Worm (Caenorhabditis elegans) whole organism, young adult: ENCODE data around the gene odd-1.

Experiments used
- C06A6.2 ChIP-seq: fragments of 200-800 bp; sonication (Bioruptor generic); conservative IDR thresholded peaks from 2 replicates; pipeline ENCODE4 v1.3.6; 2022; ENCODE audit warnings: missing genetic modification characterization, missing compliant biosample characterization
- F22D6.2 ChIP-seq: sonication (generic microtip); optimal IDR thresholded peaks from 2 replicates; lab custom pipeline; 2016; ENCODE audit warnings: mild to moderate bottlenecking, missing genetic modification characterization, missing compliant biosample characterization
- F39B2.1 ChIP-seq: fragments of 200-800 bp; sonication (Bioruptor generic); IDR thresholded peaks from 2 replicates; pipeline ENCODE4 v1.3.6; 2022; ENCODE audit warnings: missing genetic modification reagents, missing genetic modification characterization, missing compliant biosample characterization
- F52B5.7 ChIP-seq: sonication (generic microtip); optimal IDR thresholded peaks from 2 replicates; lab custom pipeline; 2016; ENCODE audit warnings: mild to moderate bottlenecking, missing genetic modification characterization, missing compliant biosample characterization
- K11D2.4 ChIP-seq: fragments of 200-800 bp; sonication (Bioruptor generic); IDR thresholded peaks from 2 replicates; pipeline ENCODE4 v1.3.6; 2022; ENCODE audit warnings: missing genetic modification reagents, missing genetic modification characterization, missing compliant biosample characterization
- K12H6.12 ChIP-seq: fragments of 200-800 bp; sonication (Bioruptor generic); optimal IDR thresholded peaks from 2 replicates; lab custom pipeline; 2018; ENCODE audit warnings: mild to moderate bottlenecking, missing genetic modification characterization, missing compliant biosample characterization
- T07F8.4 ChIP-seq: sonication (generic microtip); optimal IDR thresholded peaks from 2 replicates; lab custom pipeline; 2016; ENCODE audit warnings: mild to moderate bottlenecking, missing genetic modification characterization, moderate library complexity, missing compliant biosample characterization
- T26A5.8 ChIP-seq: sonication (generic microtip); optimal IDR thresholded peaks from 2 replicates; lab custom pipeline; 2016; ENCODE audit warnings: missing genetic modification characterization, missing compliant biosample characterization
- Y53G8AR.9 ChIP-seq: fragments of 200-800 bp; sonication (Bioruptor generic); conservative IDR thresholded peaks from 2 replicates; pipeline ENCODE4 v1.3.6; 2022; ENCODE audit warnings: missing genetic modification reagents, missing genetic modification characterization, missing compliant biosample characterization
- Y95B8A.8 ChIP-seq: fragments of 200-800 bp; sonication (Bioruptor generic); IDR thresholded peaks from 2 replicates; pipeline ENCODE4 v1.3.6; 2022; ENCODE audit warnings: missing genetic modification reagents, missing genetic modification characterization, missing compliant biosample characterization
- ZK185.1 ChIP-seq: sonication (generic microtip); optimal IDR thresholded peaks from 2 replicates; lab custom pipeline; 2016; ENCODE audit warnings: mild to moderate bottlenecking, missing genetic modification characterization, missing compliant biosample characterization; ENCODE audit not compliant: poor library complexity, severe bottlenecking
- atf-7 ChIP-seq: sonication (generic microtip); optimal IDR thresholded peaks from 2 replicates; lab custom pipeline; 2017; ENCODE audit warnings: mild to moderate bottlenecking, missing genetic modification characterization, missing compliant biosample characterization
- athp-1 ChIP-seq: sonication (generic microtip); optimal IDR thresholded peaks from 2 replicates; lab custom pipeline; 2017; ENCODE audit warnings: mild to moderate bottlenecking, missing genetic modification characterization, missing compliant biosample characterization
- bed-1 ChIP-seq: fragments of 200-800 bp; sonication (Bioruptor generic); IDR thresholded peaks from 2 replicates; pipeline ENCODE4 v1.3.6; 2022; ENCODE audit warnings: missing genetic modification reagents, missing genetic modification characterization, missing compliant biosample characterization
- ceh-40 ChIP-seq: fragments of 200-800 bp; sonication (Bioruptor generic); IDR thresholded peaks from 2 replicates; pipeline ENCODE4 v1.3.6; 2022; ENCODE audit warnings: missing genetic modification characterization, missing compliant biosample characterization
- chd-7 ChIP-seq: sonication (generic microtip); optimal IDR thresholded peaks from 2 replicates; lab custom pipeline; 2016; ENCODE audit warnings: mild to moderate bottlenecking, missing genetic modification characterization, moderate library complexity, missing compliant biosample characterization
- die-1 ChIP-seq: sonication (generic microtip); optimal IDR thresholded peaks from 2 replicates; lab custom pipeline; 2016; ENCODE audit warnings: missing genotype, mild to moderate bottlenecking, missing genetic modification characterization, missing compliant biosample characterization
- efl-1 ChIP-seq: fragments of 150-350 bp; optimal IDR thresholded peaks from 2 replicates; lab custom pipeline; 2014; ENCODE audit warnings: missing biosample characterization, missing genetic modification reagents, missing genetic modification characterization
- egrh-3 ChIP-seq: fragments of 200-800 bp; sonication (Bioruptor generic); IDR thresholded peaks from 2 replicates; pipeline ENCODE4 v1.3.6; 2022; ENCODE audit warnings: missing genetic modification reagents, missing genetic modification characterization, missing compliant biosample characterization
- ekl-4 ChIP-seq: fragments of 200-800 bp; sonication (Bioruptor generic); IDR thresholded peaks from 2 replicates; pipeline ENCODE4 v1.3.6; 2022; ENCODE audit warnings: missing genetic modification reagents, missing genetic modification characterization, missing compliant biosample characterization
- gei-17 ChIP-seq: fragments of 200-800 bp; sonication (Bioruptor generic); optimal IDR thresholded peaks from 2 replicates; lab custom pipeline; 2018; ENCODE audit warnings: mild to moderate bottlenecking, missing genetic modification characterization, missing compliant biosample characterization
- hlh-26 ChIP-seq: fragments of 200-800 bp; sonication (Bioruptor generic); conservative IDR thresholded peaks from 2 replicates; pipeline ENCODE4 v1.3.6; 2022; ENCODE audit warnings: missing genetic modification reagents, missing genetic modification characterization, missing compliant biosample characterization
- hmg-1.2 ChIP-seq: fragments of 200-800 bp; sonication (Bioruptor generic); IDR thresholded peaks from 2 replicates; pipeline ENCODE4 v1.3.6; 2022; ENCODE audit warnings: missing genetic modification reagents, missing genetic modification characterization, missing compliant biosample characterization
- hmg-20 ChIP-seq: fragments of 200-800 bp; sonication (Bioruptor generic); IDR thresholded peaks from 2 replicates; pipeline ENCODE4 v1.3.6; 2022; ENCODE audit warnings: missing genetic modification reagents, missing genetic modification characterization, missing compliant biosample characterization
- let-607 ChIP-seq, 2 experiments: fragments of 200-800 bp in 1 of 2; sonication (Bioruptor generic) in 1 of 2; sonication (generic microtip) in 1 of 2; optimal IDR thresholded peaks; 2 replicates each; lab custom pipeline; 2016 to 2018; ENCODE audit warnings: mild to moderate bottlenecking in 2 of 2, missing compliant biosample characterization in 2 of 2, missing genetic modification characterization in 2 of 2, moderate library complexity in 2 of 2, missing genotype in 1 of 2
- lin-26 ChIP-seq: fragments of 200-800 bp; sonication (Bioruptor generic); IDR thresholded peaks from 2 replicates; pipeline ENCODE4 v1.3.6; 2022; ENCODE audit warnings: missing genetic modification reagents, missing genetic modification characterization, missing compliant biosample characterization
- lin-35 ChIP-seq, 3 experiments: fragments of 150-350 bp in 2 of 3; sonication (generic microtip) in 1 of 3; optimal IDR thresholded peaks; 2 replicates each; lab custom pipeline; 2014 to 2018; ENCODE audit warnings: missing biosample characterization in 3 of 3, missing genetic modification characterization in 3 of 3, missing genetic modification reagents in 3 of 3
- lin-40 ChIP-seq: sonication (generic microtip); optimal IDR thresholded peaks from 2 replicates; lab custom pipeline; 2016; ENCODE audit warnings: missing genetic modification characterization, mild to moderate bottlenecking, missing compliant biosample characterization, missing genotype, missing genetic modification reagents
- lin-54 ChIP-seq: fragments of 200-800 bp; sonication (Bioruptor generic); optimal IDR thresholded peaks from 2 replicates; lab custom pipeline; 2018; ENCODE audit warnings: mild to moderate bottlenecking, missing genetic modification characterization, missing compliant biosample characterization
- lir-1 ChIP-seq: fragments of 200-800 bp; sonication (Bioruptor generic); conservative IDR thresholded peaks from 2 replicates; pipeline ENCODE4 v1.3.6; 2022; ENCODE audit warnings: missing genetic modification reagents, missing genetic modification characterization, missing compliant biosample characterization
- lsy-27 ChIP-seq: sonication (generic microtip); optimal IDR thresholded peaks from 2 replicates; lab custom pipeline; 2017; ENCODE audit warnings: missing genetic modification characterization, mild to moderate bottlenecking, missing compliant biosample characterization, antibody characterized with exemption, missing genotype, borderline replicate concordance; ENCODE audit not compliant: insufficient read depth
- madf-10 ChIP-seq: sonication (generic microtip); optimal IDR thresholded peaks from 2 replicates; lab custom pipeline; 2016; ENCODE audit warnings: mild to moderate bottlenecking, missing genetic modification characterization, missing compliant biosample characterization
- nfyb-1 ChIP-seq: fragments of 200-800 bp; sonication (Bioruptor generic); IDR thresholded peaks from 2 replicates; pipeline ENCODE4 v1.3.6; 2022; ENCODE audit warnings: missing genetic modification reagents, missing genetic modification characterization, missing compliant biosample characterization
- nhr-179 ChIP-seq: sonication (generic microtip); optimal IDR thresholded peaks from 2 replicates; lab custom pipeline; 2016; ENCODE audit warnings: mild to moderate bottlenecking, missing genetic modification characterization, missing compliant biosample characterization
- nhr-80 ChIP-seq: sonication (generic microtip); optimal IDR thresholded peaks from 2 replicates; lab custom pipeline; 2016; ENCODE audit warnings: missing genetic modification characterization, missing compliant biosample characterization
- nhr-90 ChIP-seq: sonication (generic microtip); optimal IDR thresholded peaks from 2 replicates; lab custom pipeline; 2016; ENCODE audit warnings: missing genotype, mild to moderate bottlenecking, missing genetic modification characterization, missing compliant biosample characterization
- repo-1 ChIP-seq: sonication (generic microtip); optimal IDR thresholded peaks from 2 replicates; lab custom pipeline; 2017; ENCODE audit warnings: mild to moderate bottlenecking, missing genetic modification characterization, missing compliant biosample characterization
- snpc-3.4 ChIP-seq: sonication (generic microtip); optimal IDR thresholded peaks from 2 replicates; lab custom pipeline; 2017; ENCODE audit warnings: missing genetic modification characterization, mild to moderate bottlenecking, missing compliant biosample characterization, antibody characterized with exemption, moderate library complexity, missing genotype, missing genetic modification reagents
- snpc-4 ChIP-seq, 5 experiments: fragments of 150-350 bp in 1 of 5; sonication (generic microtip) in 4 of 5; optimal IDR thresholded peaks; 2 replicates each; lab custom pipeline; 2014 to 2018; ENCODE audit warnings: missing genetic modification characterization in 5 of 5, missing biosample characterization in 3 of 5, antibody characterized with exemption in 2 of 5, mild to moderate bottlenecking in 2 of 5, missing compliant biosample characterization in 2 of 5, missing genotype in 2 of 5, moderate library complexity in 2 of 5, missing genetic modification reagents in 1 of 5
- tbp1 ChIP-seq: fragments of 200-800 bp; sonication (Bioruptor generic); optimal IDR thresholded peaks from 2 replicates; lab custom pipeline; 2018; ENCODE audit warnings: mild to moderate bottlenecking, missing genetic modification characterization, missing compliant biosample characterization
- tbx-9 ChIP-seq: sonication (generic microtip); optimal IDR thresholded peaks from 2 replicates; lab custom pipeline; 2016; ENCODE audit warnings: borderline replicate concordance, missing genetic modification characterization, inconsistent platforms, missing compliant biosample characterization
- ztf-18 ChIP-seq: sonication (generic microtip); optimal IDR thresholded peaks from 2 replicates; lab custom pipeline; 2016; ENCODE audit warnings: missing genotype, mild to moderate bottlenecking, missing genetic modification characterization, missing compliant biosample characterization
- ztf-28 ChIP-seq: fragments of 200-800 bp; sonication (Bioruptor generic); IDR thresholded peaks from 2 replicates; pipeline ENCODE4 v1.3.6; 2022; ENCODE audit warnings: missing genetic modification reagents, missing genetic modification characterization, missing compliant biosample characterization

The odd-1 gene

ce11 chrIII:7153747-7154238 is 45.7 kb downstream of the odd-1 start, which contains the start of gene ogt-1 (continued):
- TF ChIP-seq K11D2.4 (GFP tag; lab: Robert Waterston, UW), result peak; percentile 58; the same call in 1 of the 2 replicates
- no peak for TF ChIP-seq snpc-4 (GFP tag; optimal IDR thresholded peaks at IDR 0.05; lab: Kevin White, UChicago)
- TF ChIP-seq snpc-4 (tag; optimal IDR thresholded peaks at IDR 0.05; lab: Kevin White, UChicago), result peak in 2 of 4 experiments; percentile 56 to 69
- TF ChIP-seq tbp1, result peak; percentile 52
- no peak for TF ChIP-seq ztf-28 (GFP tag; lab: Robert Waterston, UW)
- peak; percentile 57 for TF ChIP-seq nfyb-1 (GFP tag; lab: Robert Waterston, UW)
- TF ChIP-seq atf-7 (tag; lab: Kevin White, UChicago), result peak; percentile 75
- no peak for TF ChIP-seq F52B5.7
- no peak for TF ChIP-seq T07F8.4 (tag; lab: Kevin White, UChicago)
- peak; percentile 32 for TF ChIP-seq gei-17 (GFP tag; lab: Kevin White, UChicago)
- peak; percentile 5 for TF ChIP-seq madf-10 (tag; lab: Kevin White, UChicago)
- peak; percentile 64 for TF ChIP-seq snpc-3.4 (tag; lab: Kevin White, UChicago)
- peak; percentile 69 for TF ChIP-seq ekl-4 (GFP tag; lab: Robert Waterston, UW)
- TF ChIP-seq lin-54 (GFP tag; lab: Kevin White, UChicago), result peak; percentile 55
- TF ChIP-seq C06A6.2 (GFP tag; lab: Robert Waterston, UW), result peak; percentile 65; the same call in 1 of the 2 replicates
- no peak for TF ChIP-seq hlh-26 (GFP tag; lab: Robert Waterston, UW)
- peak; percentile 89 for TF ChIP-seq hmg-1.2 (GFP tag; lab: Robert Waterston, UW)
- TF ChIP-seq ZK185.1 (tag; lab: Kevin White, UChicago), result peak; percentile 32

ce11 chrIII:7154526-7154925 is 46.4 kb downstream of the odd-1 start:
- TF ChIP-seq hmg-1.2 (GFP tag; lab: Robert Waterston, UW), result peak; percentile 4; the same call in 1 of the 2 replicates
- TF ChIP-seq lin-26 (GFP tag; lab: Robert Waterston, UW), result 0 out of 2 replicates have a peak, but pooled peaks have one; percentile 23
- TF ChIP-seq nhr-179, result no peak

DNA sequence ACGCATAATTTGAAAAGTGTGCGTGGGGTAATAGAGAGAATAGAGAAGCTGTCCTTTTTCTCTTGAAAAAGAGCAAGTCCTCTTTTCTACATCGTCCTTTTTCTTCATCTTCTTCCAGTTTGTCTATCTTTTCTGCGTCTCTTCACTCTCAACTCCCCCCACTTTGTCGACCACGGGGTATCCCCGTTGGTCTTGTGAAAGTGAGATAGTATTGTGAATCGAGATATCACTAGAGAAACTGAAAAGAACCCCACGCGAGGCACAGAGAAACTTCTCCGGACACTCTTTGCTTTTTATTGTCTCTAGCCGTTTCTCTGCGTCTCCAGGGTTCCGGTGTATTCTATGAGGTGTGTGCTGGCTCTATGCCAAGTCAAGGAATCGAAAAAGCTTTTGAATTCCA is 47.5 kb downstream of the odd-1 start:
- TF ChIP-seq hmg-20 (GFP tag; lab: Robert Waterston, UW) (no peak), let-607 (tag; optimal IDR thresholded peaks at IDR 0.05; lab: Kevin White, UChicago) (peak; percentile 63 to 70), tbx-9 (no peak), atf-7 (tag; lab: Kevin White, UChicago) (peak; percentile 94), Y95B8A.8 (GFP tag; lab: Robert Waterston, UW) (peak; percentile 66; the same call in 1 of the 2 replicates), lsy-27 (tag; lab: Kevin White, UChicago) (no peak), ztf-18 (peak; percentile 18), athp-1 (tag; lab: Kevin White, UChicago) (peak; percentile 18), ceh-40 (GFP tag; lab: Robert Waterston, UW) (no peak), nhr-90 (peak; percentile 19), F39B2.1 (GFP tag; lab: Robert Waterston, UW) (0 out of 2 replicates have a peak, but pooled peaks have one; percentile 43), repo-1 (tag; lab: Kevin White, UChicago) (peak; percentile 55), F22D6.2 (peak; percentile 3), lin-40 (tag; lab: Kevin White, UChicago) (peak; percentile 89), K12H6.12 (tag; lab: Kevin White, UChicago) (peak; percentile 94), lir-1 (peak; percentile 33; the same call in 1 of the 2 replicates), T07F8.4 (tag; lab: Kevin White, UChicago) (peak; percentile 4), die-1 (tag; lab: Kevin White, UChicago) (peak; percentile 39), T26A5.8 (no peak), lin-35 (GFP tag; optimal IDR thresholded peaks at IDR 0.05; lab: Kevin White, UChicago) (peak in 1 of 3 experiments; percentile 75), efl-1 (GFP tag; lab: Kevin White, UChicago) (no peak), nhr-80 (tag; lab: Kevin White, UChicago) (peak; percentile 77), bed-1 (no peak), gei-17 (GFP tag; lab: Kevin White, UChicago) (peak; percentile 12), Y53G8AR.9 (peak; percentile 59), egrh-3 (peak; percentile 60; the same call in 1 of the 2 replicates), chd-7 (tag; lab: Kevin White, UChicago) (peak; percentile 87)
